Fruit fly (Drosophila melanogaster): ENCODE measurements around the gene CG13041.

CG13041 gene

DNA sequence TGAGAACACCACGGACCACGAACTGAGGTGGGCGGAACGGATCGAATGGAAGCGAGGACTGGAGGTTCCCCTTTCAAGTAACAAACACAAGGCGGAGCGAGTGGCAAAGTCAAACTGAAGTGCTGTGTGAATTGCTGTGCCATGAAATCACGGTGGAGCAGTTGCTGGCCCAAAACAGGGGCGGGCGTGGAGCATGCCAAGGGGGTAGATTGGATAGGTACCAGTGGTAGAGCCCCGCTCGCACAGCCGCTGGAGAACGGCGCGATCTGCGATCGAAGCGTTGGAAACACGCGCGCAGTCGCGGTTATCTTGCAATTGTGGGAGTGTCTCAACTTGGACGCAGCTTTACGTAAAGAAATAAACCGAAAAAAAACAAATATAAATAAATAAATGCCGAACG, 8.4 kb upstream of the CG13041 start, which contains the start of gene CG13038:
TSS of gene CG13038 (minus strand) at position 118 of the 400 bp plus-strand sequence.
- TF ChIP-seq jim (GFP tag; optimal IDR thresholded peaks at IDR 0.05) = no peak
- peak; percentile 7 for TF ChIP-seq fru (GFP tag; optimal IDR thresholded peaks at IDR 0.05)
- TF ChIP-seq h (GFP tag; optimal IDR thresholded peaks at IDR 0.05) = peak; percentile 8

DNA sequence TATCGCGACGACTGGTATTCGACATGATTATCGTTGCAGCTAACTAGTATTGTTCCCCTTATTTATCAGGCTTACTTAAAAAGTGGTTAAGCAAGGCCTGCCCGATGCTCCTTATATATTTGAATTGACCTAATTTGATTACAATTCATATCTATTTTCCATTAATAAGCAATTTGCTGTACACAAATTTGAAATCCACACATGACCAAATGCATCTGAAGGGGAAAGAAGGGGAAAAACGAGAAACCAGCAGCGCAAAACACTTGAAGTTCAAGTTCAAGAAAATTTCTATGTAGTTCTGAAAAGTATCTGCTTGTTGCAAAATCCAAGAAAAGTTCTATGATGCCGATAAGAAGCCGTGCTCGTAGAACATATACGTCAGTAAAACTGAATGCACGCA, 7.3 kb upstream of the CG13041 start, which contains the start of the genes CG13040 and CG13039:
TSS of gene CG13040 (minus strand) at position 101 of the 400 bp plus-strand sequence.
TSS of gene CG13039 (minus strand) at position 106 of the 400 bp plus-strand sequence.
- TF ChIP-seq CG32264 (GFP tag; optimal IDR thresholded peaks at IDR 0.05) = no peak
- TF ChIP-seq rgr (GFP tag; optimal IDR thresholded peaks at IDR 0.05) = no peak
- no peak for TF ChIP-seq pan (optimal IDR thresholded peaks at IDR 0.05)
- TF ChIP-seq N (GFP tag; optimal IDR thresholded peaks at IDR 0.05) = no peak
- no peak for TF ChIP-seq Rel (GFP tag; optimal IDR thresholded peaks at IDR 0.05)
- TF ChIP-seq Rel (tag; optimal IDR thresholded peaks at IDR 0.05) = no peak
- no peak for TF ChIP-seq CrebA (GFP tag; optimal IDR thresholded peaks at IDR 0.05; ENCODE audit: borderline replicate concordance)
- no peak for TF ChIP-seq Myc (optimal IDR thresholded peaks at IDR 0.05)
- TF ChIP-seq foxo (GFP tag; optimal IDR thresholded peaks at IDR 0.05) = no peak
- TF ChIP-seq dl (GFP tag; optimal IDR thresholded peaks at IDR 0.05; ENCODE audit: insufficient read depth in 1 of 2, partially characterized antibody in 2 of 2) = no peak
- no peak for TF ChIP-seq CG9705 (GFP tag; optimal IDR thresholded peaks at IDR 0.05)

DNA sequence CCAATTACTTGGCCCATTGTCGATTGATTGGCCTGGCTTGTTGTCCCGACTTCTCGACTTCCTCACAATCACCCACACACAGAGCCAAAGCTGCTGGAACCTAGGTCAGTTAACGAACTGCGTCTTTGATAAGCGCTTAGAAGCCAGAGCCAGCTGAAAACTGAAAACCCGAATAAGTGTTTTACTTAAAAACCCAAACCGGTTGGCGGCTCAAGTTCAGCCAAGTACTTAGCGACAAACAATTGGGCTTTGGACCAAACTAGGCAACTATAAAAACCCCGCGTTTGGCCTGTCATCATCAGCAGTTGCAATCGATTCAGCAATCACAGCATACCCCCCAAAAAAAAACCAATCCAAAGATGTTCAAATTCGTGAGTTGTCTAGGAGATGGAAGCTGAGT, 4.0 kb upstream of the CG13041 start, which contains the start of gene CG13059:
TSS of gene CG13059 (plus strand) at position 301 of the 400 bp plus-strand sequence.
- TF ChIP-seq dsf (GFP tag; optimal IDR thresholded peaks at IDR 0.05; ENCODE audit: borderline replicate concordance) (no peak), dmrt93B (GFP tag; optimal IDR thresholded peaks at IDR 0.05) (no peak), OdsH (GFP tag; optimal IDR thresholded peaks at IDR 0.05) (no peak), Abd-B (GFP tag; optimal IDR thresholded peaks at IDR 0.05) (no peak), lola (GFP tag; optimal IDR thresholded peaks at IDR 0.05) (no peak), woc (GFP tag; optimal IDR thresholded peaks at IDR 0.05) (no peak), Hr78 (GFP tag; optimal IDR thresholded peaks at IDR 0.05) (no peak), sv (GFP tag; optimal IDR thresholded peaks at IDR 0.05) (no peak), tai (GFP tag; optimal IDR thresholded peaks at IDR 0.05) (no peak), HLH106 (tag; optimal IDR thresholded peaks at IDR 0.05) (no peak), Hnf4 (GFP tag; optimal IDR thresholded peaks at IDR 0.05) (no peak), foxo (GFP tag; optimal IDR thresholded peaks at IDR 0.05) (no peak), Jra (GFP tag; optimal IDR thresholded peaks at IDR 0.05) (no peak), Dif (GFP tag; optimal IDR thresholded peaks at IDR 0.05; ENCODE audit: partially characterized antibody) (no peak), psq (GFP tag; optimal IDR thresholded peaks at IDR 0.05) (no peak)

DNA sequence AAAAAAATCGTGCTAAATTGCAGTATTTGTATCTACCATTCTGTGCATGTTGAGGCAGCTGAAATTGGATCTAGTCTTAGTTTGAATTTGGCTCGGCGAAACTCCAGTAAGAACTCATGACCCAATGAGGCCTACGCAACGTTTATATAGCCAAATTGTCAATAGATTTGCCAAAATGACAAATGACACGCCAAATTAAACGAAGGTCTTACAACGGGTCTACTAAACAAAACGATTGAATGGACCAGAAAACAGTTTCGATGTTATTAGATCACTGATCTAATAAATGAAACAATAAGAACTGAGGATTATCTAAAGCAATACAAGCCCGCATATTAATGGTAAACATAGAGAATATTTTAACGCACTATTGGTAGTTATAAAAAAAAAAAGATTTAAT, 1.8 kb upstream of the CG13041 start, which contains the start of gene CG42718:
TSS of gene CG42718 (minus strand) at position 101 of the 400 bp plus-strand sequence.
- no peak for TF ChIP-seq Rel (GFP tag; optimal IDR thresholded peaks at IDR 0.05)
- no peak for TF ChIP-seq Rel (tag; optimal IDR thresholded peaks at IDR 0.05)
- no peak for TF ChIP-seq sv (GFP tag; optimal IDR thresholded peaks at IDR 0.05)
- TF ChIP-seq Sp1 (GFP tag; optimal IDR thresholded peaks at IDR 0.05) = no peak
- TF ChIP-seq sage (GFP tag; optimal IDR thresholded peaks at IDR 0.05) = no peak
- TF ChIP-seq Hr83 (GFP tag; optimal IDR thresholded peaks at IDR 0.05; ENCODE audit: poor library complexity, severe bottlenecking) = no peak
- no peak for TF ChIP-seq usp (GFP tag; optimal IDR thresholded peaks at IDR 0.05)
- TF ChIP-seq CG32264 (GFP tag; optimal IDR thresholded peaks at IDR 0.05) = no peak
- no peak for TF ChIP-seq lola (GFP tag; optimal IDR thresholded peaks at IDR 0.05)
- TF ChIP-seq dmrt93B (GFP tag; optimal IDR thresholded peaks at IDR 0.05) = no peak
- TF ChIP-seq pan (optimal IDR thresholded peaks at IDR 0.05) = no peak
- TF ChIP-seq Hnf4 (GFP tag; optimal IDR thresholded peaks at IDR 0.05) = no peak
- no peak for TF ChIP-seq fru (GFP tag; optimal IDR thresholded peaks at IDR 0.05)
- no peak for TF ChIP-seq brk (GFP tag; optimal IDR thresholded peaks at IDR 0.05)
- no peak for TF ChIP-seq Dif (GFP tag; optimal IDR thresholded peaks at IDR 0.05; ENCODE audit: partially characterized antibody)
- no peak for TF ChIP-seq br (GFP tag; optimal IDR thresholded peaks at IDR 0.05)

All from whole organism, wandering third instar larva.